Fruit fly (Drosophila melanogaster) whole organism, embryonic: ENCODE results near the gene CG5500.

Source experiments
- CG1024 ChIP-seq: fragments of 200-800 bp; sonication (Bioruptor generic); IDR thresholded peaks from 2 replicates; pipeline ENCODE4 v1.3.6; 2022; ENCODE audit warnings: missing biosample characterization, missing genetic modification characterization
- CG10654 ChIP-seq: fragments of 200-800 bp; sonication (Bioruptor generic); optimal IDR thresholded peaks from 2 replicates; lab custom pipeline; 2016; ENCODE audit warnings: missing biosample characterization, missing genetic modification characterization
- CG11093 ChIP-seq: fragments of 200-800 bp; sonication (Bioruptor generic); IDR thresholded peaks from 3 replicates; pipeline ENCODE4 v1.3.6; 2022; ENCODE audit warnings: missing biosample characterization, missing genetic modification characterization
- CG1832 ChIP-seq: fragments of 200-800 bp; sonication (Bioruptor generic); optimal IDR thresholded peaks from 2 replicates; lab custom pipeline; 2017; ENCODE audit warnings: missing biosample characterization, mild to moderate bottlenecking, missing genetic modification characterization, inconsistent platforms
- CG2199 ChIP-seq: fragments of 200-800 bp; sonication (Bioruptor generic); IDR thresholded peaks from 3 replicates; pipeline ENCODE4 v1.3.6; 2022; ENCODE audit warnings: missing biosample characterization, missing genetic modification characterization
- CG8924 ChIP-seq: fragments of 200-800 bp; optimal IDR thresholded peaks from 3 replicates; lab custom pipeline; 2019; ENCODE audit warnings: missing biosample characterization, mild to moderate bottlenecking, missing genetic modification characterization, moderate library complexity
- D ChIP-seq, 2 experiments: fragments of 200-800 bp in 1 of 2; fragments of >200 bp in 1 of 2; sonication (Bioruptor generic) in 1 of 2; optimal IDR thresholded peaks; 2 replicates in 1 of 2; 3 replicates in 1 of 2; lab custom pipeline; 2017; ENCODE audit warnings: mild to moderate bottlenecking in 1 of 2, missing biosample characterization in 1 of 2, missing genetic modification characterization in 1 of 2, missing genetic modification reagents in 1 of 2
- Ets97D ChIP-seq: fragments of 200-800 bp; sonication (Bioruptor generic); optimal IDR thresholded peaks from 3 replicates; lab custom pipeline; 2016; ENCODE audit warnings: missing biosample characterization, missing genetic modification characterization
- Gsc ChIP-seq: fragments of 200-800 bp; sonication (Bioruptor generic); IDR thresholded peaks from 2 replicates; pipeline ENCODE4 v1.3.6; 2022; ENCODE audit warnings: missing biosample characterization, missing genetic modification characterization
- Gug ChIP-seq: fragments of 200-800 bp; sonication (Bioruptor generic); IDR thresholded peaks from 4 replicates; pipeline ENCODE4 v1.3.6; 2022; ENCODE audit warnings: missing biosample characterization, missing genetic modification characterization
- Hr78 ChIP-seq, 2 experiments: fragments of 200-800 bp in 1 of 2; fragments of >200 bp in 1 of 2; sonication (Bioruptor generic) in 1 of 2; optimal IDR thresholded peaks; 2 replicates each; lab custom pipeline; 2017 to 2019; ENCODE audit warnings: missing biosample characterization in 2 of 2, missing genetic modification characterization in 2 of 2, mild to moderate bottlenecking in 1 of 2, moderate library complexity in 1 of 2
- Jarid2 ChIP-seq: fragments of 200-800 bp; sonication (Bioruptor generic); optimal IDR thresholded peaks from 3 replicates; lab custom pipeline; 2017; ENCODE audit warnings: mild to moderate bottlenecking, missing biosample characterization, missing genetic modification reagents, missing genetic modification characterization
- Meics ChIP-seq: fragments of 200-800 bp; sonication (Bioruptor generic); optimal IDR thresholded peaks from 2 replicates; lab custom pipeline; 2017; ENCODE audit warnings: missing biosample characterization, mild to moderate bottlenecking, missing genetic modification characterization
- Rfx ChIP-seq: fragments of 200-800 bp; sonication (Bioruptor generic); IDR thresholded peaks from 2 replicates; pipeline ENCODE4 v1.3.6; 2022; ENCODE audit warnings: missing biosample characterization, missing genetic modification characterization
- Ssrp ChIP-seq: fragments of 200-800 bp; sonication (Bioruptor generic); optimal IDR thresholded peaks from 2 replicates; lab custom pipeline; 2018; ENCODE audit warnings: missing biosample characterization, mild to moderate bottlenecking, missing genetic modification characterization, moderate library complexity
- aop ChIP-seq: fragments of 200-800 bp; sonication (Bioruptor generic); IDR thresholded peaks from 2 replicates; pipeline ENCODE4 v1.3.6; 2022; ENCODE audit warnings: missing biosample characterization, missing genetic modification characterization
- cad ChIP-seq: fragments of >200 bp; optimal IDR thresholded peaks from 2 replicates; lab custom pipeline; 2017; ENCODE audit warnings: missing biosample characterization, missing genetic modification characterization
- chinmo ChIP-seq: fragments of 200-800 bp; sonication (Bioruptor generic); IDR thresholded peaks from 4 replicates; pipeline ENCODE4 v1.3.6; 2022; ENCODE audit warnings: missing biosample characterization, missing genetic modification characterization; ENCODE audit not compliant: partially characterized antibody
- chm ChIP-seq: fragments of 200-800 bp; sonication (Bioruptor generic); IDR thresholded peaks from 2 replicates; pipeline ENCODE4 v1.3.6; 2022; ENCODE audit warnings: missing biosample characterization, missing genetic modification characterization
- dimm ChIP-seq: fragments of 200-800 bp; sonication (Bioruptor generic); IDR thresholded peaks from 2 replicates; pipeline ENCODE4 v1.3.6; 2022; ENCODE audit warnings: missing biosample characterization, missing genetic modification characterization
- dysf ChIP-seq: fragments of 200-800 bp; sonication (Bioruptor generic); IDR thresholded peaks from 3 replicates; pipeline ENCODE4 v1.3.6; 2022; ENCODE audit warnings: missing biosample characterization, missing genetic modification characterization
- ewg ChIP-seq: fragments of 200-800 bp; sonication (Bioruptor generic); optimal IDR thresholded peaks from 3 replicates; lab custom pipeline; 2017; ENCODE audit warnings: mild to moderate bottlenecking, missing biosample characterization, missing genetic modification reagents, missing genetic modification characterization
- fd102C ChIP-seq: fragments of 200-800 bp; sonication (Bioruptor generic); optimal IDR thresholded peaks from 2 replicates; lab custom pipeline; 2018; ENCODE audit warnings: missing biosample characterization, mild to moderate bottlenecking, missing genetic modification characterization, moderate library complexity
- gcm ChIP-seq: fragments of 200-800 bp; sonication (Bioruptor generic); optimal IDR thresholded peaks from 2 replicates; lab custom pipeline; 2019; ENCODE audit warnings: missing biosample characterization, mild to moderate bottlenecking, missing genetic modification characterization, moderate library complexity
- gem ChIP-seq: fragments of 200-800 bp; sonication (Bioruptor generic); optimal IDR thresholded peaks from 2 replicates; lab custom pipeline; 2019; ENCODE audit warnings: missing biosample characterization, mild to moderate bottlenecking, missing genetic modification characterization, moderate library complexity
- kni ChIP-seq: fragments of 200-800 bp; sonication (Bioruptor generic); optimal IDR thresholded peaks from 3 replicates; lab custom pipeline; 2017; ENCODE audit warnings: mild to moderate bottlenecking, missing biosample characterization, missing genetic modification reagents, missing genetic modification characterization
- knrl ChIP-seq: fragments of 200-800 bp; sonication (Bioruptor generic); IDR thresholded peaks from 3 replicates; pipeline ENCODE4 v1.3.6; 2022; ENCODE audit warnings: missing biosample characterization, missing genetic modification characterization; ENCODE audit not compliant: partially characterized antibody
- lov ChIP-seq, 2 experiments: fragments of 200-800 bp in 1 of 2; fragments of >200 bp in 1 of 2; sonication (Bioruptor generic) in 1 of 2; IDR thresholded peaks in 1 of 2; optimal IDR thresholded peaks in 1 of 2; 2 replicates in 1 of 2; 3 replicates in 1 of 2; pipeline versions ENCODE4 v1.3.6 to Lab custom; 2017 to 2022; ENCODE audit warnings: missing biosample characterization in 1 of 2, missing genetic modification characterization in 1 of 2
- pros ChIP-seq: fragments of 200-800 bp; sonication (Bioruptor generic); optimal IDR thresholded peaks from 3 replicates; lab custom pipeline; 2019; ENCODE audit warnings: missing biosample characterization, mild to moderate bottlenecking, missing genetic modification characterization, moderate library complexity
- sens ChIP-seq: fragments of 200-800 bp; sonication (Bioruptor generic); peaks from one replicate; lab custom pipeline; 2016; ENCODE audit warnings: missing biosample characterization, missing genetic modification characterization
- sob ChIP-seq: fragments of 200-800 bp; sonication (Bioruptor generic); IDR thresholded peaks from 2 replicates; pipeline ENCODE4 v1.3.6; 2022; ENCODE audit warnings: missing biosample characterization, missing genetic modification characterization
- sr ChIP-seq: fragments of 200-800 bp; sonication (Bioruptor generic); IDR thresholded peaks from 3 replicates; pipeline ENCODE4 v1.3.6; 2022; ENCODE audit warnings: missing biosample characterization, missing genetic modification characterization
- tll ChIP-seq, 2 experiments: fragments of 200-800 bp in 1 of 2; fragments of >200 bp in 1 of 2; sonication (Bioruptor generic) in 1 of 2; optimal IDR thresholded peaks; 2 replicates each; lab custom pipeline; 2017 to 2019; ENCODE audit warnings: missing biosample characterization in 2 of 2, missing genetic modification characterization in 2 of 2, mild to moderate bottlenecking in 1 of 2, moderate library complexity in 1 of 2
- twi ChIP-seq: fragments of 200-800 bp; optimal IDR thresholded peaks from 2 replicates; lab custom pipeline; 2019; ENCODE audit warnings: missing biosample characterization, mild to moderate bottlenecking, missing genetic modification characterization, moderate library complexity
- vvl ChIP-seq: fragments of 200-800 bp; sonication (Bioruptor generic); IDR thresholded peaks from 2 replicates; pipeline ENCODE4 v1.3.6; 2022; ENCODE audit warnings: missing biosample characterization, missing genetic modification characterization
- yki ChIP-seq: fragments of >200 bp; optimal IDR thresholded peaks from 3 replicates; lab custom pipeline; 2018
- zen ChIP-seq: fragments of 200-800 bp; sonication (Bioruptor generic); optimal IDR thresholded peaks from 3 replicates; lab custom pipeline; 2018; ENCODE audit warnings: missing biosample characterization, mild to moderate bottlenecking, missing genetic modification characterization, moderate library complexity

Gene CG5500

dm6 chr3R:26882230-26883014, 6.0 kb downstream of the CG5500 start:
- TF ChIP-seq Rfx (GFP tag; lab: Robert Waterston, UW) (0 out of 2 replicates have a peak, but pooled peaks have one; percentile 12), dysf (GFP tag; lab: Robert Waterston, UW) (0 out of 3 replicates have a peak, but pooled peaks have one; percentile 29), Gsc (no peak), CG11093 (GFP tag; lab: Robert Waterston, UW) (no peak), sens (peak; percentile 66), kni (GFP tag; lab: Kevin White, UChicago) (peak; percentile 43), zen (tag; lab: Kevin White, UChicago) (peak; percentile 11), aop (GFP tag; lab: Robert Waterston, UW) (0 out of 2 replicates have a peak, but pooled peaks have one; percentile 25), chinmo (GFP tag; lab: Robert Waterston, UW) (0 out of 4 replicates have a peak, but pooled peaks have one; percentile 53), sob (GFP tag; lab: Robert Waterston, UW) (0 out of 2 replicates have a peak, but pooled peaks have one; percentile 12), Hr78 (GFP tag; optimal IDR thresholded peaks at IDR 0.05; lab: Kevin White, UChicago) (no peak), vvl (GFP tag; lab: Robert Waterston, UW) (0 out of 2 replicates have a peak, but pooled peaks have one; percentile 23), CG8924 (tag; lab: Kevin White, UChicago) (peak; percentile 17), CG1024 (GFP tag; lab: Robert Waterston, UW) (no peak), knrl (0 out of 3 replicates have a peak, but pooled peaks have one; percentile 35), sr (GFP tag; lab: Robert Waterston, UW) (peak; percentile 65; the same call in 1 of the 3 replicates), tll (GFP tag; optimal IDR thresholded peaks at IDR 0.05; lab: Kevin White, UChicago) (peak in 1 of 2 experiments; percentile 62), Jarid2 (peak; percentile 12), CG2199 (GFP tag; lab: Robert Waterston, UW) (peak; percentile 94), lov (optimal IDR thresholded peaks at IDR 0.05; lab: Kevin White, UChicago) (no peak), lov (GFP tag; IDR thresholded peaks at IDR 0.05; lab: Robert Waterston, UW) (peak; percentile 54; the same call in 1 of the 3 replicates), yki (lab: Kevin White, UChicago) (no peak), gem (tag; lab: Kevin White, UChicago) (peak; percentile 18), chm (GFP tag; lab: Robert Waterston, UW) (peak; percentile 64), Ssrp (tag; lab: Kevin White, UChicago) (peak; percentile 11), ewg (GFP tag; lab: Kevin White, UChicago) (peak; percentile 24), Ets97D (GFP tag; lab: Kevin White, UChicago) (peak; percentile 0), fd102C (no peak), gcm (GFP tag; lab: Kevin White, UChicago) (peak; percentile 15), cad (peak; percentile 87), D (optimal IDR thresholded peaks at IDR 0.05; lab: Kevin White, UChicago) (no peak), D (GFP tag; optimal IDR thresholded peaks at IDR 0.05; lab: Kevin White, UChicago) (peak; percentile 32), Gug (no peak), CG1832 (GFP tag; lab: Kevin White, UChicago) (peak; percentile 86), pros (GFP tag; lab: Kevin White, UChicago) (peak; percentile 2), CG10654 (GFP tag; lab: Kevin White, UChicago) (no peak)

dm6 chr3R:26883015-26883292, 6.5 kb downstream of the CG5500 start:
- TF ChIP-seq Meics (GFP tag; lab: Kevin White, UChicago), result peak; percentile 11
- TF ChIP-seq dimm (GFP tag; lab: Robert Waterston, UW), result no peak
- TF ChIP-seq twi, result peak; percentile 97
- peak; percentile 24 for TF ChIP-seq sens
